Fruit fly (Drosophila melanogaster) whole organism, embryonic: ENCODE measurements around the gene RpL8.
A peak's percentile ranks its signal among the peaks of the same experiment; 100 is the strongest.

Experiments used
- Aef1 ChIP-seq: fragments of 200-800 bp; sonication (Bioruptor generic); IDR thresholded peaks from 3 replicates; pipeline ENCODE4 v1.3.6; 2022; ENCODE audit warnings: missing biosample characterization, missing genetic modification characterization
- B-H1 ChIP-seq: fragments of 200-800 bp; sonication (Bioruptor generic); IDR thresholded peaks from 3 replicates; pipeline ENCODE4 v1.3.6; 2022; ENCODE audit warnings: missing biosample characterization, missing genetic modification characterization
- Bgb ChIP-seq: fragments of 200-800 bp; sonication (Bioruptor generic); IDR thresholded peaks from 2 replicates; pipeline ENCODE4 v1.3.6; 2022; ENCODE audit warnings: missing biosample characterization, missing genetic modification characterization; ENCODE audit not compliant: partially characterized antibody
- CG10209 ChIP-seq: fragments of 200-800 bp; sonication (Bioruptor generic); optimal IDR thresholded peaks from 3 replicates; lab custom pipeline; 2017; ENCODE audit warnings: missing biosample characterization, mild to moderate bottlenecking, missing genetic modification characterization, missing genetic modification reagents
- CG10366 ChIP-seq: fragments of 200-800 bp; sonication (Bioruptor generic); IDR thresholded peaks from 2 replicates; pipeline ENCODE4 v1.3.6; 2022; ENCODE audit warnings: missing biosample characterization, missing genetic modification characterization
- CG11093 ChIP-seq: fragments of 200-800 bp; sonication (Bioruptor generic); IDR thresholded peaks from 3 replicates; pipeline ENCODE4 v1.3.6; 2022; ENCODE audit warnings: missing biosample characterization, missing genetic modification characterization
- CG13123 ChIP-seq: fragments of 200-800 bp; sonication (Bioruptor generic); optimal IDR thresholded peaks from 2 replicates; lab custom pipeline; 2016; ENCODE audit warnings: missing biosample characterization, missing genetic modification characterization
- CG14667 ChIP-seq: fragments of 200-800 bp; sonication (Bioruptor generic); IDR thresholded peaks from 2 replicates; pipeline ENCODE4 v1.3.6; 2022; ENCODE audit warnings: missing biosample characterization, missing genetic modification characterization
- CG15479 ChIP-seq: fragments of 200-800 bp; sonication (Bioruptor generic); optimal IDR thresholded peaks from 3 replicates; lab custom pipeline; 2019; ENCODE audit warnings: missing biosample characterization, mild to moderate bottlenecking, missing genetic modification characterization, moderate library complexity
- CG18011 ChIP-seq: fragments of 200-800 bp; sonication (Bioruptor generic); optimal IDR thresholded peaks from 2 replicates; lab custom pipeline; 2017; ENCODE audit warnings: missing biosample characterization, missing genetic modification characterization, mild to moderate bottlenecking, moderate library complexity, missing genotype
- CG1832 ChIP-seq: fragments of 200-800 bp; sonication (Bioruptor generic); optimal IDR thresholded peaks from 2 replicates; lab custom pipeline; 2017; ENCODE audit warnings: missing biosample characterization, mild to moderate bottlenecking, missing genetic modification characterization, inconsistent platforms
- CG31388 ChIP-seq: fragments of 200-800 bp; sonication (Bioruptor generic); optimal IDR thresholded peaks from 2 replicates; lab custom pipeline; 2016; ENCODE audit warnings: missing biosample characterization, missing genetic modification characterization
- CG33213 ChIP-seq: fragments of 200-800 bp; sonication (Bioruptor generic); optimal IDR thresholded peaks from 3 replicates; lab custom pipeline; 2016; ENCODE audit warnings: missing biosample characterization, missing genetic modification characterization
- CG4820 ChIP-seq: fragments of 200-800 bp; sonication (Bioruptor generic); optimal IDR thresholded peaks from 3 replicates; lab custom pipeline; 2016; ENCODE audit warnings: missing biosample characterization, missing genetic modification characterization
- CG7556 ChIP-seq: fragments of 200-800 bp; sonication (Bioruptor generic); optimal IDR thresholded peaks from 2 replicates; lab custom pipeline; 2017; ENCODE audit warnings: missing biosample characterization, mild to moderate bottlenecking, missing genetic modification characterization
- CG8765 ChIP-seq: fragments of 200-800 bp; sonication (Bioruptor generic); IDR thresholded peaks from 2 replicates; pipeline ENCODE4 v1.3.6; 2022; ENCODE audit warnings: missing biosample characterization, missing genetic modification characterization
- CG8924 ChIP-seq: fragments of 200-800 bp; optimal IDR thresholded peaks from 3 replicates; lab custom pipeline; 2019; ENCODE audit warnings: missing biosample characterization, mild to moderate bottlenecking, missing genetic modification characterization, moderate library complexity
- CG9609 ChIP-seq: fragments of 200-800 bp; sonication (Bioruptor generic); optimal IDR thresholded peaks from 3 replicates; lab custom pipeline; 2016; ENCODE audit warnings: missing biosample characterization, missing genetic modification characterization
- Dfd ChIP-seq, 2 experiments: fragments of >200 bp; optimal IDR thresholded peaks; 2 replicates each; lab custom pipeline; 2017; ENCODE audit warnings: missing biosample characterization in 2 of 2, missing genetic modification characterization in 2 of 2
- Drgx ChIP-seq: fragments of 200-800 bp; sonication (Bioruptor generic); IDR thresholded peaks from 2 replicates; pipeline ENCODE4 v1.3.6; 2022; ENCODE audit warnings: missing biosample characterization, missing genetic modification characterization
- E2f2 ChIP-seq: fragments of 200-800 bp; sonication (Bioruptor generic); IDR thresholded peaks from 2 replicates; pipeline ENCODE4 v1.3.6; 2022; ENCODE audit warnings: missing biosample characterization, missing genetic modification characterization
- Fer1 ChIP-seq: fragments of 200-800 bp; sonication (Bioruptor generic); optimal IDR thresholded peaks from 2 replicates; lab custom pipeline; 2017; ENCODE audit warnings: missing biosample characterization, mild to moderate bottlenecking, missing genetic modification characterization
- HLH3B ChIP-seq: fragments of 200-800 bp; sonication (Bioruptor generic); IDR thresholded peaks from 2 replicates; pipeline ENCODE4 v1.3.6; 2022; ENCODE audit warnings: missing biosample characterization, missing genetic modification characterization
- HLH4C ChIP-seq: fragments of 200-800 bp; sonication (Bioruptor generic); IDR thresholded peaks from 3 replicates; pipeline ENCODE4 v1.3.6; 2022; ENCODE audit warnings: missing biosample characterization, missing genetic modification characterization; ENCODE audit not compliant: partially characterized antibody
- Hey ChIP-seq: fragments of 200-800 bp; sonication (Bioruptor generic); optimal IDR thresholded peaks from 3 replicates; lab custom pipeline; 2018; ENCODE audit warnings: missing biosample characterization, mild to moderate bottlenecking, missing genetic modification characterization
- HmgD ChIP-seq: fragments of 200-800 bp; sonication (Bioruptor generic); optimal IDR thresholded peaks from 3 replicates; lab custom pipeline; 2016; ENCODE audit warnings: missing biosample characterization, missing genetic modification characterization
- Hr78 ChIP-seq, 2 experiments: fragments of 200-800 bp in 1 of 2; fragments of >200 bp in 1 of 2; sonication (Bioruptor generic) in 1 of 2; optimal IDR thresholded peaks; 2 replicates each; lab custom pipeline; 2017 to 2019; ENCODE audit warnings: missing biosample characterization in 2 of 2, missing genetic modification characterization in 2 of 2, mild to moderate bottlenecking in 1 of 2, moderate library complexity in 1 of 2
- Jarid2 ChIP-seq: fragments of 200-800 bp; sonication (Bioruptor generic); optimal IDR thresholded peaks from 3 replicates; lab custom pipeline; 2017; ENCODE audit warnings: mild to moderate bottlenecking, missing biosample characterization, missing genetic modification reagents, missing genetic modification characterization
- MBD-R2 ChIP-seq: fragments of 200-800 bp; sonication (Bioruptor generic); IDR thresholded peaks from 2 replicates; pipeline ENCODE4 v1.3.6; 2022; ENCODE audit warnings: missing biosample characterization, missing genetic modification characterization
- MESR4 ChIP-seq: fragments of 200-800 bp; sonication (Bioruptor generic); optimal IDR thresholded peaks from 2 replicates; lab custom pipeline; 2018; ENCODE audit warnings: missing biosample characterization, mild to moderate bottlenecking, missing genetic modification characterization, moderate library complexity
- NC2α ChIP-seq: fragments of 200-800 bp; sonication (Bioruptor generic); optimal IDR thresholded peaks from 2 replicates; lab custom pipeline; 2016; ENCODE audit warnings: missing biosample characterization, missing genetic modification characterization
- Nf-YC ChIP-seq: fragments of 200-800 bp; optimal IDR thresholded peaks from 3 replicates; lab custom pipeline; 2019; ENCODE audit warnings: missing biosample characterization, mild to moderate bottlenecking, missing genetic modification characterization, moderate library complexity
- Oaz ChIP-seq: fragments of 200-800 bp; sonication (Bioruptor generic); IDR thresholded peaks from 2 replicates; pipeline ENCODE4 v1.3.6; 2022; ENCODE audit warnings: missing biosample characterization, missing genetic modification characterization
- PHDP ChIP-seq: fragments of 200-800 bp; sonication (Bioruptor generic); optimal IDR thresholded peaks from 3 replicates; lab custom pipeline; 2018; ENCODE audit warnings: missing biosample characterization, mild to moderate bottlenecking, missing genetic modification characterization, moderate library complexity
- Rfx ChIP-seq: fragments of 200-800 bp; sonication (Bioruptor generic); IDR thresholded peaks from 2 replicates; pipeline ENCODE4 v1.3.6; 2022; ENCODE audit warnings: missing biosample characterization, missing genetic modification characterization
- Sox102F ChIP-seq: fragments of 200-800 bp; sonication (Bioruptor generic); optimal IDR thresholded peaks from 2 replicates; lab custom pipeline; 2018; ENCODE audit warnings: missing biosample characterization, mild to moderate bottlenecking, missing genetic modification characterization, moderate library complexity
- cato ChIP-seq: fragments of 200-800 bp; sonication (Bioruptor generic); optimal IDR thresholded peaks from 2 replicates; lab custom pipeline; 2016; ENCODE audit warnings: missing biosample characterization, missing genetic modification characterization, borderline replicate concordance
- dpn ChIP-seq, 2 experiments: fragments of 200-800 bp; sonication (Bioruptor generic); optimal IDR thresholded peaks; 3 replicates each; lab custom pipeline; 2016; ENCODE audit warnings: missing biosample characterization in 2 of 2, missing genetic modification characterization in 2 of 2
- fru ChIP-seq: fragments of >200 bp; optimal IDR thresholded peaks from 2 replicates; lab custom pipeline; 2017
- gce ChIP-seq: fragments of 200-800 bp; sonication (Bioruptor generic); IDR thresholded peaks from 3 replicates; pipeline ENCODE4 v1.3.6; 2022; ENCODE audit warnings: missing biosample characterization, missing genetic modification characterization
- kay ChIP-seq: fragments of 200-800 bp; sonication (Bioruptor generic); optimal IDR thresholded peaks from 2 replicates; lab custom pipeline; 2016; ENCODE audit warnings: missing biosample characterization, missing genetic modification characterization
- knrl ChIP-seq: fragments of 200-800 bp; sonication (Bioruptor generic); IDR thresholded peaks from 3 replicates; pipeline ENCODE4 v1.3.6; 2022; ENCODE audit warnings: missing biosample characterization, missing genetic modification characterization; ENCODE audit not compliant: partially characterized antibody
- lmd ChIP-seq: fragments of 200-800 bp; sonication (Bioruptor generic); IDR thresholded peaks from 2 replicates; pipeline ENCODE4 v1.3.6; 2022; ENCODE audit warnings: missing biosample characterization, missing genetic modification characterization
- mirr ChIP-seq: fragments of 200-800 bp; sonication (Bioruptor generic); optimal IDR thresholded peaks from 3 replicates; lab custom pipeline; 2018; ENCODE audit warnings: missing biosample characterization, mild to moderate bottlenecking, missing genetic modification characterization
- nmo ChIP-seq: fragments of 200-800 bp; sonication (Bioruptor generic); optimal IDR thresholded peaks from 2 replicates; lab custom pipeline; 2018; ENCODE audit warnings: missing biosample characterization, mild to moderate bottlenecking, missing genetic modification characterization, moderate library complexity
- nom ChIP-seq: fragments of 200-800 bp; sonication (Bioruptor generic); optimal IDR thresholded peaks from 2 replicates; lab custom pipeline; 2017; ENCODE audit warnings: missing biosample characterization, missing genetic modification characterization, mild to moderate bottlenecking, moderate library complexity, missing genetic modification reagents
- pan ChIP-seq, 4 experiments: fragments of >200 bp in 3 of 4; fragments of 200-800 bp in 1 of 4; sonication (Bioruptor generic) in 1 of 4; optimal IDR thresholded peaks in 3 of 4; IDR thresholded peaks in 1 of 4; 2 replicates each; pipeline versions ENCODE4 v1.3.6 to Lab custom; 2017 to 2022; ENCODE audit warnings: missing biosample characterization in 2 of 4, missing genetic modification characterization in 2 of 4, mixed read lengths in 1 of 4
- pita ChIP-seq: fragments of 200-800 bp; sonication (Bioruptor generic); optimal IDR thresholded peaks from 2 replicates; lab custom pipeline; 2017; ENCODE audit warnings: missing biosample characterization, mild to moderate bottlenecking, missing genetic modification characterization
- repo ChIP-seq: fragments of 200-800 bp; sonication (Bioruptor generic); optimal IDR thresholded peaks from 2 replicates; lab custom pipeline; 2016; ENCODE audit warnings: missing biosample characterization, missing genetic modification characterization
- sna ChIP-seq: fragments of 200-800 bp; sonication (Bioruptor generic); IDR thresholded peaks from 2 replicates; pipeline ENCODE4 v1.3.6; 2022; ENCODE audit warnings: missing biosample characterization, missing genetic modification characterization; ENCODE audit not compliant: partially characterized antibody
- stc ChIP-seq: fragments of 200-800 bp; sonication (Bioruptor generic); IDR thresholded peaks from 2 replicates; pipeline ENCODE4 v1.3.6; 2022; ENCODE audit warnings: missing biosample characterization, missing genetic modification characterization

Gene RpL8

dm6 chr3L:2581857-2582256, 5.4 kb upstream of the RpL8 start (continued):
- TF ChIP-seq Dfd (GFP tag; optimal IDR thresholded peaks at IDR 0.05; lab: Kevin White, UChicago) (no peak), Nf-YC (no peak), Drgx (GFP tag; lab: Robert Waterston, UW) (peak; percentile 1; the same call in 1 of the 2 replicates), HmgD (GFP tag; lab: Kevin White, UChicago) (no peak), nmo (GFP tag; lab: Kevin White, UChicago) (no peak), CG8765 (GFP tag; lab: Robert Waterston, UW) (no peak), CG9609 (GFP tag; lab: Kevin White, UChicago) (no peak), CG13123 (GFP tag; lab: Kevin White, UChicago) (no peak), CG15479 (no peak), pita (GFP tag; lab: Kevin White, UChicago) (no peak), mirr (GFP tag; lab: Kevin White, UChicago) (no peak), sna (no peak), repo (GFP tag; lab: Kevin White, UChicago) (no peak), Bgb (GFP tag; lab: Robert Waterston, UW) (no peak), Jarid2 (GFP tag; lab: Kevin White, UChicago) (no peak), CG18011 (GFP tag; lab: Kevin White, UChicago) (no peak), cato (GFP tag; lab: Kevin White, UChicago) (no peak), CG8924 (tag; lab: Kevin White, UChicago) (no peak), CG1832 (no peak), CG10366 (GFP tag; lab: Robert Waterston, UW) (peak; percentile 35; the same call in 1 of the 2 replicates), Oaz (GFP tag; lab: Robert Waterston, UW) (no peak), PHDP (tag; lab: Kevin White, UChicago) (peak; percentile 4), CG7556 (no peak), fru (lab: Kevin White, UChicago) (no peak), MESR4 (GFP tag; lab: Kevin White, UChicago) (no peak), pan (optimal IDR thresholded peaks at IDR 0.05; lab: Kevin White, UChicago) (no peak), pan (GFP tag; optimal IDR thresholded peaks at IDR 0.05 in 1 of 2, IDR thresholded peaks at IDR 0.05 in 1 of 2) (peak in 1 of 2 experiments; percentile 66), knrl (GFP tag; lab: Robert Waterston, UW) (no peak), HLH4C (GFP tag; lab: Robert Waterston, UW) (no peak), gce (GFP tag; lab: Robert Waterston, UW) (no peak), CG14667 (GFP tag; lab: Robert Waterston, UW) (no peak), CG4820 (GFP tag; lab: Kevin White, UChicago) (no peak), lmd (peak; percentile 51), CG10209 (GFP tag; lab: Kevin White, UChicago) (no peak), E2f2 (GFP tag; lab: Robert Waterston, UW) (no peak), Aef1 (GFP tag; lab: Robert Waterston, UW) (0 out of 3 replicates have a peak, but pooled peaks have one; percentile 11), dpn (GFP tag; optimal IDR thresholded peaks at IDR 0.05; lab: Kevin White, UChicago) (no peak), Hr78 (GFP tag; optimal IDR thresholded peaks at IDR 0.05; lab: Kevin White, UChicago) (no peak), nom (GFP tag; lab: Kevin White, UChicago) (no peak), MBD-R2 (GFP tag; lab: Robert Waterston, UW) (no peak), kay (GFP tag; lab: Kevin White, UChicago) (no peak), CG33213 (GFP tag; lab: Kevin White, UChicago) (no peak), HLH3B (GFP tag; lab: Robert Waterston, UW) (peak; percentile 41; the same call in 1 of the 2 replicates), NC2α (GFP tag; lab: Kevin White, UChicago) (no peak), stc (GFP tag; lab: Robert Waterston, UW) (no peak), Fer1 (peak; percentile 10), B-H1 (no peak), Rfx (GFP tag; lab: Robert Waterston, UW) (peak; percentile 59), Sox102F (GFP tag; lab: Kevin White, UChicago) (no peak), Hey (tag; lab: Kevin White, UChicago) (no peak), CG11093 (GFP tag; lab: Robert Waterston, UW) (no peak), CG31388 (GFP tag; lab: Kevin White, UChicago) (no peak)
